Fruit fly (Drosophila melanogaster) whole organism, embryonic: ENCODE data around the gene wfs1.

ENCODE experiments used
- ATbp ChIP-seq: fragments of 200-800 bp; sonication (Bioruptor generic); optimal IDR thresholded peaks from 2 replicates; lab custom pipeline; 2017; ENCODE audit warnings: missing biosample characterization, mild to moderate bottlenecking, missing genetic modification characterization, missing genetic modification reagents
- CG10209 ChIP-seq: fragments of 200-800 bp; sonication (Bioruptor generic); optimal IDR thresholded peaks from 3 replicates; lab custom pipeline; 2017; ENCODE audit warnings: missing biosample characterization, mild to moderate bottlenecking, missing genetic modification characterization, missing genetic modification reagents
- CG10366 ChIP-seq: fragments of 200-800 bp; sonication (Bioruptor generic); IDR thresholded peaks from 2 replicates; pipeline ENCODE4 v1.3.6; 2022; ENCODE audit warnings: missing biosample characterization, missing genetic modification characterization
- CG12071 ChIP-seq: fragments of 200-800 bp; sonication (Bioruptor generic); optimal IDR thresholded peaks from 3 replicates; lab custom pipeline; 2018; ENCODE audit warnings: missing biosample characterization, mild to moderate bottlenecking, missing genetic modification characterization
- CG14050 ChIP-seq: fragments of 200-800 bp; sonication (Bioruptor generic); IDR thresholded peaks from 3 replicates; pipeline ENCODE4 v1.3.6; 2022; ENCODE audit warnings: missing biosample characterization, missing genetic modification characterization
- CG15073 ChIP-seq: fragments of 200-800 bp; sonication (Bioruptor generic); optimal IDR thresholded peaks from 2 replicates; lab custom pipeline; 2016; ENCODE audit warnings: missing biosample characterization, missing genetic modification characterization
- CG1529 ChIP-seq: fragments of 200-800 bp; sonication (Bioruptor generic); optimal IDR thresholded peaks from 3 replicates; lab custom pipeline; 2018; ENCODE audit warnings: missing biosample characterization, missing genetic modification characterization
- CG17361 ChIP-seq: fragments of 200-800 bp; sonication (Bioruptor generic); IDR thresholded peaks from 3 replicates; pipeline ENCODE4 v1.3.6; 2022; ENCODE audit warnings: missing biosample characterization, missing genetic modification characterization
- CG17385 ChIP-seq: fragments of 200-800 bp; sonication (Bioruptor generic); optimal IDR thresholded peaks from 3 replicates; lab custom pipeline; 2018; ENCODE audit warnings: missing biosample characterization, mild to moderate bottlenecking, missing genetic modification characterization
- CG17612 ChIP-seq: fragments of 200-800 bp; sonication (Bioruptor generic); IDR thresholded peaks from 2 replicates; pipeline ENCODE4 v1.3.6; 2022; ENCODE audit warnings: missing biosample characterization, missing genetic modification characterization
- CG3847 ChIP-seq: fragments of 200-800 bp; sonication (Bioruptor generic); IDR thresholded peaks from 2 replicates; pipeline ENCODE4 v1.3.6; 2022; ENCODE audit warnings: missing biosample characterization, missing genetic modification characterization
- CG5245 ChIP-seq: fragments of 200-800 bp; sonication (Bioruptor generic); optimal IDR thresholded peaks from 3 replicates; lab custom pipeline; 2016; ENCODE audit warnings: missing biosample characterization, missing genetic modification characterization
- CG6272 ChIP-seq: fragments of 200-800 bp; sonication (Bioruptor generic); IDR thresholded peaks from 2 replicates; pipeline ENCODE4 v1.3.6; 2022; ENCODE audit warnings: missing biosample characterization, missing genetic modification characterization
- CG8388 ChIP-seq: fragments of 200-800 bp; sonication (Bioruptor generic); optimal IDR thresholded peaks from 2 replicates; lab custom pipeline; 2019; ENCODE audit warnings: missing biosample characterization, mild to moderate bottlenecking, missing genetic modification characterization, moderate library complexity
- D ChIP-seq, 2 experiments: fragments of 200-800 bp in 1 of 2; fragments of >200 bp in 1 of 2; sonication (Bioruptor generic) in 1 of 2; optimal IDR thresholded peaks; 2 replicates in 1 of 2; 3 replicates in 1 of 2; lab custom pipeline; 2017; ENCODE audit warnings: mild to moderate bottlenecking in 1 of 2, missing biosample characterization in 1 of 2, missing genetic modification characterization in 1 of 2, missing genetic modification reagents in 1 of 2
- D19A ChIP-seq: fragments of 200-800 bp; optimal IDR thresholded peaks from 3 replicates; lab custom pipeline; 2019; ENCODE audit warnings: missing biosample characterization, mild to moderate bottlenecking, missing genetic modification characterization, moderate library complexity
- Dbx ChIP-seq: fragments of 200-800 bp; sonication (Bioruptor generic); IDR thresholded peaks from 3 replicates; pipeline ENCODE4 v1.3.6; 2022; ENCODE audit warnings: missing biosample characterization, missing genetic modification characterization
- Fer3 ChIP-seq: fragments of 200-800 bp; sonication (Bioruptor generic); optimal IDR thresholded peaks from 2 replicates; lab custom pipeline; 2018; ENCODE audit warnings: missing biosample characterization, mild to moderate bottlenecking, missing genetic modification characterization, moderate library complexity
- H15 ChIP-seq: fragments of 200-800 bp; sonication (Bioruptor generic); IDR thresholded peaks from 3 replicates; pipeline ENCODE4 v1.3.6; 2022; ENCODE audit warnings: missing biosample characterization, missing genetic modification characterization
- HHEX ChIP-seq: fragments of 200-800 bp; sonication (Bioruptor generic); optimal IDR thresholded peaks from 3 replicates; lab custom pipeline; 2017; ENCODE audit warnings: missing biosample characterization, mild to moderate bottlenecking, missing genetic modification characterization, missing genetic modification reagents
- HLH3B ChIP-seq: fragments of 200-800 bp; sonication (Bioruptor generic); IDR thresholded peaks from 2 replicates; pipeline ENCODE4 v1.3.6; 2022; ENCODE audit warnings: missing biosample characterization, missing genetic modification characterization
- Jarid2 ChIP-seq: fragments of 200-800 bp; sonication (Bioruptor generic); optimal IDR thresholded peaks from 3 replicates; lab custom pipeline; 2017; ENCODE audit warnings: mild to moderate bottlenecking, missing biosample characterization, missing genetic modification reagents, missing genetic modification characterization
- Myb ChIP-seq: fragments of 200-800 bp; sonication (Bioruptor generic); optimal IDR thresholded peaks from 2 replicates; lab custom pipeline; 2016; ENCODE audit warnings: missing biosample characterization, missing genetic modification characterization
- NC2β ChIP-seq: fragments of 200-800 bp; sonication (Bioruptor generic); optimal IDR thresholded peaks from 2 replicates; lab custom pipeline; 2016; ENCODE audit warnings: missing biosample characterization, missing genetic modification characterization
- NFAT ChIP-seq: fragments of 200-800 bp; sonication (Bioruptor generic); IDR thresholded peaks from 2 replicates; pipeline ENCODE4 v1.3.6; 2022; ENCODE audit warnings: missing biosample characterization, missing genetic modification characterization
- Nf-YA ChIP-seq: fragments of 200-800 bp; sonication (Bioruptor generic); IDR thresholded peaks from 2 replicates; pipeline ENCODE4 v1.3.6; 2022; ENCODE audit warnings: missing biosample characterization, missing genetic modification characterization
- Oli ChIP-seq: fragments of 200-800 bp; sonication (Bioruptor generic); optimal IDR thresholded peaks from 2 replicates; lab custom pipeline; 2018; ENCODE audit warnings: missing biosample characterization, mild to moderate bottlenecking, missing genetic modification characterization, moderate library complexity
- Rx ChIP-seq: fragments of 200-800 bp; sonication (Bioruptor generic); IDR thresholded peaks from 2 replicates; pipeline ENCODE4 v1.3.6; 2022; ENCODE audit warnings: missing biosample characterization, missing genetic modification characterization
- amos ChIP-seq: fragments of 200-800 bp; sonication (Bioruptor generic); IDR thresholded peaks from 2 replicates; pipeline ENCODE4 v1.3.6; 2022; ENCODE audit warnings: missing biosample characterization, missing genetic modification characterization; ENCODE audit not compliant: partially characterized antibody
- ara ChIP-seq: fragments of 200-800 bp; sonication (Bioruptor generic); IDR thresholded peaks from 2 replicates; pipeline ENCODE4 v1.3.6; 2022; ENCODE audit warnings: missing biosample characterization, missing genetic modification characterization
- ase ChIP-seq: fragments of 200-800 bp; sonication (Bioruptor generic); IDR thresholded peaks from 3 replicates; pipeline ENCODE4 v1.3.6; 2022; ENCODE audit warnings: missing biosample characterization, missing genetic modification characterization
- ato ChIP-seq: fragments of 200-800 bp; sonication (Bioruptor generic); IDR thresholded peaks from 2 replicates; pipeline ENCODE4 v1.3.6; 2022; ENCODE audit warnings: missing biosample characterization, missing genetic modification characterization; ENCODE audit not compliant: partially characterized antibody
- bowl ChIP-seq: fragments of 200-800 bp; sonication (Bioruptor generic); IDR thresholded peaks from 2 replicates; pipeline ENCODE4 v1.3.6; 2022; ENCODE audit warnings: missing biosample characterization, missing genetic modification characterization
- cg ChIP-seq: fragments of 200-800 bp; sonication (Bioruptor generic); optimal IDR thresholded peaks from 3 replicates; lab custom pipeline; 2019; ENCODE audit warnings: missing biosample characterization, mild to moderate bottlenecking, missing genetic modification characterization, moderate library complexity
- ci ChIP-seq: fragments of 200-800 bp; sonication (Bioruptor generic); IDR thresholded peaks from 3 replicates; pipeline ENCODE4 v1.3.6; 2022; ENCODE audit warnings: missing biosample characterization, missing genetic modification characterization
- dimm ChIP-seq: fragments of 200-800 bp; sonication (Bioruptor generic); IDR thresholded peaks from 2 replicates; pipeline ENCODE4 v1.3.6; 2022; ENCODE audit warnings: missing biosample characterization, missing genetic modification characterization
- grau ChIP-seq: fragments of 200-800 bp; optimal IDR thresholded peaks from 3 replicates; lab custom pipeline; 2019; ENCODE audit warnings: missing biosample characterization, mild to moderate bottlenecking, missing genetic modification characterization, moderate library complexity
- ken ChIP-seq: fragments of 200-800 bp; sonication (Bioruptor generic); IDR thresholded peaks from 3 replicates; pipeline ENCODE4 v1.3.6; 2022; ENCODE audit warnings: missing biosample characterization, missing genetic modification characterization
- lab ChIP-seq: fragments of 200-800 bp; sonication (Bioruptor generic); optimal IDR thresholded peaks from 3 replicates; lab custom pipeline; 2017; ENCODE audit warnings: missing biosample characterization, missing genetic modification characterization, mild to moderate bottlenecking, moderate library complexity, missing genetic modification reagents
- nerfin-1 ChIP-seq: fragments of 200-800 bp; sonication (Bioruptor generic); optimal IDR thresholded peaks from 3 replicates; lab custom pipeline; 2019; ENCODE audit warnings: missing biosample characterization, mild to moderate bottlenecking, missing genetic modification characterization, moderate library complexity
- pan ChIP-seq, 4 experiments: fragments of >200 bp in 3 of 4; fragments of 200-800 bp in 1 of 4; sonication (Bioruptor generic) in 1 of 4; optimal IDR thresholded peaks in 3 of 4; IDR thresholded peaks in 1 of 4; 2 replicates each; pipeline versions ENCODE4 v1.3.6 to Lab custom; 2017 to 2022; ENCODE audit warnings: missing biosample characterization in 2 of 4, missing genetic modification characterization in 2 of 4, mixed read lengths in 1 of 4
- pho ChIP-seq: fragments of 200-800 bp; sonication (Bioruptor generic); optimal IDR thresholded peaks from 2 replicates; lab custom pipeline; 2016; ENCODE audit warnings: missing biosample characterization, missing genetic modification characterization
- prd ChIP-seq, 3 experiments: fragments of >200 bp in 2 of 3; fragments of 200-800 bp in 1 of 3; sonication (Bioruptor generic) in 1 of 3; optimal IDR thresholded peaks in 2 of 3; IDR thresholded peaks in 1 of 3; 2 replicates in 2 of 3; 3 replicates in 1 of 3; pipeline versions ENCODE4 v1.3.6 to Lab custom; 2017 to 2022; ENCODE audit warnings: missing biosample characterization in 1 of 3, missing genetic modification characterization in 1 of 3
- so ChIP-seq: fragments of 200-800 bp; sonication (Bioruptor generic); IDR thresholded peaks from 3 replicates; pipeline ENCODE4 v1.3.6; 2022; ENCODE audit warnings: missing biosample characterization, missing genetic modification characterization
- sob ChIP-seq: fragments of 200-800 bp; sonication (Bioruptor generic); IDR thresholded peaks from 2 replicates; pipeline ENCODE4 v1.3.6; 2022; ENCODE audit warnings: missing biosample characterization, missing genetic modification characterization
- tin ChIP-seq: fragments of 200-800 bp; sonication (Bioruptor generic); optimal IDR thresholded peaks from 3 replicates; lab custom pipeline; 2016; ENCODE audit warnings: missing biosample characterization, missing genetic modification characterization
- zf30C ChIP-seq: fragments of 200-800 bp; sonication (Bioruptor generic); optimal IDR thresholded peaks from 3 replicates; lab custom pipeline; 2018; ENCODE audit warnings: missing biosample characterization, mild to moderate bottlenecking, missing genetic modification characterization
- zfh1 ChIP-seq: fragments of 200-800 bp; sonication (Bioruptor generic); IDR thresholded peaks from 3 replicates; pipeline ENCODE4 v1.3.6; 2022; ENCODE audit warnings: missing biosample characterization, missing genetic modification characterization

Gene wfs1

dm6 chr3R:22664274-22664673 is 25.9 kb downstream of the wfs1 start (continued):
- TF ChIP-seq Nf-YA (GFP tag; lab: Robert Waterston, UW), result peak; percentile 44; the same call in 1 of the 2 replicates
- peak; percentile 41; the same call in 1 of the 2 replicates for TF ChIP-seq NFAT (GFP tag; lab: Robert Waterston, UW)
- TF ChIP-seq dimm (GFP tag; lab: Robert Waterston, UW), result 0 out of 2 replicates have a peak, but pooled peaks have one; percentile 37
- TF ChIP-seq Fer3 (tag; lab: Kevin White, UChicago), result peak; percentile 17
- TF ChIP-seq pan (optimal IDR thresholded peaks at IDR 0.05; lab: Kevin White, UChicago), result no peak
- TF ChIP-seq pan (GFP tag; optimal IDR thresholded peaks at IDR 0.05 in 1 of 2, IDR thresholded peaks at IDR 0.05 in 1 of 2), result peak in 1 of 2 experiments; percentile 34
- peak; percentile 54 for TF ChIP-seq Oli
- peak; percentile 66; the same call in 2 of the 3 replicates for TF ChIP-seq ken (GFP tag; lab: Robert Waterston, UW)
- TF ChIP-seq grau (tag; lab: Kevin White, UChicago), result peak; percentile 35
- TF ChIP-seq D19A (tag; lab: Kevin White, UChicago), result no peak
- peak; percentile 66 for TF ChIP-seq ATbp (GFP tag; lab: Kevin White, UChicago)
- peak; percentile 24 for TF ChIP-seq CG10209
- peak; percentile 61; the same call in 1 of the 2 replicates for TF ChIP-seq Rx (GFP tag; lab: Robert Waterston, UW)
- no peak for TF ChIP-seq Jarid2 (GFP tag; lab: Kevin White, UChicago)
- TF ChIP-seq CG6272 (GFP tag; lab: Robert Waterston, UW), result 0 out of 2 replicates have a peak, but pooled peaks have one; percentile 9
- TF ChIP-seq lab, result peak; percentile 41
- no peak for TF ChIP-seq cg (GFP tag; lab: Kevin White, UChicago)
- TF ChIP-seq sob, result peak; percentile 30; the same call in 1 of the 2 replicates
- 0 out of 3 replicates have a peak, but pooled peaks have one; percentile 22 for TF ChIP-seq CG17361 (GFP tag; lab: Robert Waterston, UW)
- peak; percentile 9 for TF ChIP-seq CG1529 (GFP tag; lab: Kevin White, UChicago)
- TF ChIP-seq pho (GFP tag; lab: Kevin White, UChicago), result no peak
- peak; percentile 46; the same call in 1 of the 3 replicates for TF ChIP-seq Dbx (GFP tag; lab: Robert Waterston, UW)
- TF ChIP-seq CG3847, result peak; percentile 36; the same call in 1 of the 2 replicates
- TF ChIP-seq CG17612 (GFP tag; lab: Robert Waterston, UW), result no peak
- TF ChIP-seq so (GFP tag; lab: Robert Waterston, UW), result peak; percentile 12; the same call in 1 of the 3 replicates
- no peak for TF ChIP-seq ato (GFP tag; lab: Robert Waterston, UW)
- TF ChIP-seq NC2β, result peak; percentile 32
- peak; percentile 38 for TF ChIP-seq CG17385 (GFP tag; lab: Kevin White, UChicago)
- no peak for TF ChIP-seq amos (GFP tag; lab: Robert Waterston, UW)
- peak; percentile 33 for TF ChIP-seq CG8388 (GFP tag; lab: Kevin White, UChicago)
- 0 out of 3 replicates have a peak, but pooled peaks have one; percentile 15 for TF ChIP-seq CG14050 (GFP tag; lab: Robert Waterston, UW)
- peak; percentile 49; the same call in 1 of the 2 replicates for TF ChIP-seq ara (GFP tag; lab: Robert Waterston, UW)
- TF ChIP-seq ase, result 0 out of 3 replicates have a peak, but pooled peaks have one; percentile 12
- TF ChIP-seq D (optimal IDR thresholded peaks at IDR 0.05; lab: Kevin White, UChicago), result no peak
- peak; percentile 29 for TF ChIP-seq D (GFP tag; optimal IDR thresholded peaks at IDR 0.05; lab: Kevin White, UChicago)
- TF ChIP-seq nerfin-1, result no peak
- no peak for TF ChIP-seq zf30C (GFP tag; lab: Kevin White, UChicago)
- peak; percentile 51 for TF ChIP-seq CG5245 (GFP tag; lab: Kevin White, UChicago)
- TF ChIP-seq tin (GFP tag; lab: Kevin White, UChicago), result peak; percentile 27
- peak; percentile 68; the same call in 2 of the 3 replicates for TF ChIP-seq zfh1 (GFP tag; lab: Robert Waterston, UW)
- peak; percentile 86 for TF ChIP-seq ci
- TF ChIP-seq HHEX (GFP tag; lab: Kevin White, UChicago), result peak; percentile 6
- 0 out of 2 replicates have a peak, but pooled peaks have one; percentile 23 for TF ChIP-seq bowl (GFP tag; lab: Robert Waterston, UW)
- TF ChIP-seq CG15073 (GFP tag; lab: Kevin White, UChicago), result no peak
- 0 out of 3 replicates have a peak, but pooled peaks have one; percentile 38 for TF ChIP-seq H15
- TF ChIP-seq CG10366 (GFP tag; lab: Robert Waterston, UW), result peak; percentile 59
- TF ChIP-seq CG12071 (GFP tag; lab: Kevin White, UChicago), result peak; percentile 26
- peak; percentile 12 for TF ChIP-seq Myb
- no peak for TF ChIP-seq prd (optimal IDR thresholded peaks at IDR 0.05; lab: Kevin White, UChicago)
- peak; percentile 68; the same call in 2 of the 3 replicates for TF ChIP-seq prd (GFP tag; IDR thresholded peaks at IDR 0.05; lab: Robert Waterston, UW)
- TF ChIP-seq HLH3B (GFP tag; lab: Robert Waterston, UW), result peak; percentile 68
